Fruit fly (Drosophila melanogaster): Measurements from ENCODE around the gene Lgr4.
A peak's percentile ranks its signal among the peaks of the same experiment; 100 is the strongest.

Gene Lgr4

dm6 chrX:13229824-13230223 is 40.9 kb upstream of the Lgr4 start:
- no peak for TF ChIP-seq CG4617 (GFP tag; optimal IDR thresholded peaks at IDR 0.05; ENCODE audit: borderline replicate concordance)
- TF ChIP-seq BEAF-32 (GFP tag; optimal IDR thresholded peaks at IDR 0.05), result no peak
- peak; percentile 2 for TF ChIP-seq twi (tag; optimal IDR thresholded peaks at IDR 0.05)
- TF ChIP-seq sd (tag; optimal IDR thresholded peaks at IDR 0.05), result no peak
- no peak for TF ChIP-seq Elba2 (GFP tag; optimal IDR thresholded peaks at IDR 0.05)
- TF ChIP-seq tll (GFP tag; optimal IDR thresholded peaks at IDR 0.05), result peak in 1 of 2 experiments; percentile 84
- no peak for TF ChIP-seq CG2199 (GFP tag; IDR thresholded peaks at IDR 0.05)
- TF ChIP-seq BtbVII (GFP tag; optimal IDR thresholded peaks at IDR 0.05), result no peak
- TF ChIP-seq zen (tag; optimal IDR thresholded peaks at IDR 0.05), result peak; percentile 72
- TF ChIP-seq dysf (GFP tag; IDR thresholded peaks at IDR 0.05), result 0 out of 3 replicates have a peak, but pooled peaks have one; percentile 24
- TF ChIP-seq CG15479 (GFP tag; optimal IDR thresholded peaks at IDR 0.05), result peak; percentile 83
- TF ChIP-seq crc (GFP tag; optimal IDR thresholded peaks at IDR 0.05), result no peak
- no peak for TF ChIP-seq Ssrp (tag; optimal IDR thresholded peaks at IDR 0.05)
- TF ChIP-seq pho (GFP tag; optimal IDR thresholded peaks at IDR 0.05), result no peak
- peak; percentile 22 for TF ChIP-seq grn (GFP tag; optimal IDR thresholded peaks at IDR 0.05)
- no peak for TF ChIP-seq ara (GFP tag; IDR thresholded peaks at IDR 0.05)
- no peak for TF ChIP-seq Sox102F (GFP tag; optimal IDR thresholded peaks at IDR 0.05)
- TF ChIP-seq Hr51 (GFP tag; optimal IDR thresholded peaks at IDR 0.05), result no peak
- no peak for TF ChIP-seq CG1529 (GFP tag; optimal IDR thresholded peaks at IDR 0.05)
- no peak for TF ChIP-seq CG11085 (GFP tag; IDR thresholded peaks at IDR 0.05)
- no peak for TF ChIP-seq Sry-δ (GFP tag; optimal IDR thresholded peaks at IDR 0.05)

- TF ChIP-seq BEAF-32 (GFP tag; optimal IDR thresholded peaks at IDR 0.05) (no peak), CG7745 (tag; optimal IDR thresholded peaks at IDR 0.05) (no peak), tll (GFP tag; optimal IDR thresholded peaks at IDR 0.05) (no peak), stwl (tag; optimal IDR thresholded peaks at IDR 0.05) (no peak), HHEX (GFP tag; optimal IDR thresholded peaks at IDR 0.05) (no peak), vvl (GFP tag; IDR thresholded peaks at IDR 0.05) (peak; percentile 15; the same call in 1 of the 2 replicates), klu (GFP tag; IDR thresholded peaks at IDR 0.05) (no peak), slou (GFP tag; optimal IDR thresholded peaks at IDR 0.05) (no peak), slbo (GFP tag; IDR thresholded peaks at IDR 0.05) (no peak), sqz (GFP tag; optimal IDR thresholded peaks at IDR 0.05) (peak; percentile 28), CG32532 (GFP tag; IDR thresholded peaks at IDR 0.05) (no peak), CG12769 (tag; optimal IDR thresholded peaks at IDR 0.05) (no peak), lbe (GFP tag; optimal IDR thresholded peaks at IDR 0.05) (peak; percentile 7), Hr78 (GFP tag; optimal IDR thresholded peaks at IDR 0.05) (peak in 1 of 2 experiments; percentile 43), disco-r (GFP tag; optimal IDR thresholded peaks at IDR 0.05) (no peak), D19B (GFP tag; optimal IDR thresholded peaks at IDR 0.05) (no peak), sens (GFP tag) (peak; percentile 76), Ets65A (GFP tag) (no peak), CG7271 (tag; optimal IDR thresholded peaks at IDR 0.05) (no peak)
These were observed 40.3 kb upstream of the Lgr4 start for dm6 chrX:13229217-13229616.

- TF ChIP-seq CG2116 (GFP tag; optimal IDR thresholded peaks at IDR 0.05) (no peak), tin (GFP tag; optimal IDR thresholded peaks at IDR 0.05) (no peak), NC2α (GFP tag; optimal IDR thresholded peaks at IDR 0.05) (no peak), Scr (GFP tag; IDR thresholded peaks at IDR 0.05; ENCODE audit: partially characterized antibody) (no peak), CG18262 (tag; optimal IDR thresholded peaks at IDR 0.05) (peak; percentile 28), pzg (GFP tag; optimal IDR thresholded peaks at IDR 0.05) (no peak), Abd-B (GFP tag; optimal IDR thresholded peaks at IDR 0.05) (no peak), exex (tag; optimal IDR thresholded peaks at IDR 0.05) (no peak), Max (GFP tag; optimal IDR thresholded peaks at IDR 0.05) (no peak), CG2678 (tag; optimal IDR thresholded peaks at IDR 0.05) (peak; percentile 29), CG15011 (GFP tag; optimal IDR thresholded peaks at IDR 0.05) (no peak), MESR4 (GFP tag; optimal IDR thresholded peaks at IDR 0.05) (no peak)
These were observed 39.2 kb upstream of the Lgr4 start for dm6 chrX:13228208-13228606.

Measured in whole organism, embryonic.